Worm (Caenorhabditis elegans): ENCODE measurements around the gene nex-3.

DNA sequence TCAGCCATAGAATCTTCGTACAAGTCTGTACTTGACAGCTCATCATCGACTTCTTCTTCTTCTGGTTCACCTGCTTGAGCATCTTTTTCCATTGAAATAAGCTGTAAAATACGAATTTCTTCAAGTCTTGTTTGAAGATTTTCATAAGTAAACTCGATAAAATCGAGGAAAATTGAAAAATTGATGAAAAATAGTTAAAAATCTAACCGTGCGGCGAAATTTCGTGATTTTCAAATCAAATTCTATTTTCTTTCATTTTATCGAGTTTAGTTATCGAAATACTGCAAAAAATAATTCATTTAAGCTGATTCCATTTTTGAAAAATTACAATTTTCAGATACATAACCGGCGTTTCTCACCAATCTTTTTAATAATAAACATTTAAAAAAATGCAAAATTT lies 26.7 kb upstream of the nex-3 start, which contains the start of gene R07E5.11:
- no peak for TF ChIP-seq pha-4 (tag; optimal IDR thresholded peaks at IDR 0.05)
- no peak for TF ChIP-seq snpc-4 (GFP tag; optimal IDR thresholded peaks at IDR 0.05)
- TF ChIP-seq snpc-4 (tag; optimal IDR thresholded peaks at IDR 0.05) = no peak
- no peak for TF ChIP-seq unc-62 (GFP tag; optimal IDR thresholded peaks at IDR 0.05)
- no peak for TF ChIP-seq ceh-100 (GFP tag; IDR thresholded peaks at IDR 0.05)
- TF ChIP-seq nfya-1 (tag; optimal IDR thresholded peaks at IDR 0.05; ENCODE audit: borderline replicate concordance, insufficient read depth) = no peak
- no peak for TF ChIP-seq lin-35 (GFP tag; optimal IDR thresholded peaks at IDR 0.05)
- TF ChIP-seq dpl-1 (GFP tag; optimal IDR thresholded peaks at IDR 0.05) = no peak
- TF ChIP-seq hsf-1 (GFP tag; IDR thresholded peaks at IDR 0.05) = no peak
- no peak for TF ChIP-seq mel-28 (tag; optimal IDR thresholded peaks at IDR 0.05; ENCODE audit: borderline replicate concordance)
